1 fruit fly cellular context compared by ENCODE assay signal in the genomic region with DNA sequence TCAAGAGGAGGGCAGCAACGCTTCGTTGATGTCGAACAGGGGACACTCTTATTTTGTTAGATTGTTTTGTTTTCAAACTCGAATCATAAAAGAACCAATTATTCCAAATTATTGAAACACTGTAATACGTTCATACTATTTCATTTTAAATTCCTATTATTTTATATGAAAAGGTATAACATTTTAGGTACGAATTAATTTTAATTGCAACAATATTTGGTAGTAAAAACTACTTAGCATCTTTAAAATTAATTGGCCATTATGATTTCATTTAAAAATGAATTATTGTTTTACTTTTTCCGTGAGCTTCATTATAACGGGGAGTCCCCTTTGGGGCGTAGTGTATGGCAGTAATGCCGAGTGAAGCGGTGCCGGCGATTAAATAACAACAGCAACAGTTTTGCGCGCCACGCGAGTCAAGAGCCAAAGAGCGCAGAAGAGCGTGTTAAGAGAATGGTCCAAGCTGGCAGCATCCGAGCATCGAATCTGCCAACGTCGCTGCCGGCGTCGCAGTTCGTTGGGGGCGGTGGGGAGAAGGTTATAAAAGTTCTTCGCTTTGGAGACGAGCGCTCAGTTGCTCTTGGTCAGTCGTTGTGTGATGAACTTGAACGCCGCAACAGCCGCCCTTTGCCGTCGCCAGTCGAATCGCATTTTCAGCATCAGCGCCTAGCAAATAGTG.
TF ChIP-seq lines count a peak whose summit lies in the region.

No protein-coding gene starts in this region.

TF ChIP-seq in whole organism, embryonic, 481 proteins besides CTCF, POLR2A, EP300 and RAD21 (continued from another document and continues in another):
- TF ChIP-seq Dll (GFP tag; IDR thresholded peaks at IDR 0.05; lab: Robert Waterston, UW; ENCODE audit: partially characterized antibody): 0 out of 4 replicates have a peak, but pooled peaks have one; percentile 20
- peak; percentile 8 for TF ChIP-seq Hmx (GFP tag; optimal IDR thresholded peaks at IDR 0.05; lab: Kevin White, UChicago)
- no peak for TF ChIP-seq CG2202 (tag; optimal IDR thresholded peaks at IDR 0.05; lab: Kevin White, UChicago)
- 0 out of 2 replicates have a peak, but pooled peaks have one; percentile 33 for TF ChIP-seq unc-4 (GFP tag; IDR thresholded peaks at IDR 0.05; lab: Robert Waterston, UW; ENCODE audit: partially characterized antibody)
- TF ChIP-seq da (GFP tag; optimal IDR thresholded peaks at IDR 0.05; lab: Kevin White, UChicago): no peak
- TF ChIP-seq CG14860 (GFP tag; IDR thresholded peaks at IDR 0.05; lab: Robert Waterston, UW; ENCODE audit: partially characterized antibody): no peak
- no peak for TF ChIP-seq YL-1 (GFP tag; optimal IDR thresholded peaks at IDR 0.05; lab: Kevin White, UChicago)
- TF ChIP-seq klu (GFP tag; IDR thresholded peaks at IDR 0.05; lab: Robert Waterston, UW): no peak
- TF ChIP-seq exex (tag; optimal IDR thresholded peaks at IDR 0.05; lab: Kevin White, UChicago): no peak
- no peak for TF ChIP-seq grn (GFP tag; optimal IDR thresholded peaks at IDR 0.05; lab: Kevin White, UChicago)
- TF ChIP-seq CG13296 (GFP tag; optimal IDR thresholded peaks at IDR 0.05; lab: Kevin White, UChicago): peak; percentile 36
- TF ChIP-seq nerfin-1 (tag; optimal IDR thresholded peaks at IDR 0.05; lab: Kevin White, UChicago): no peak
- no peak for TF ChIP-seq CG9609 (GFP tag; optimal IDR thresholded peaks at IDR 0.05; lab: Kevin White, UChicago)
- TF ChIP-seq NC2α (GFP tag; optimal IDR thresholded peaks at IDR 0.05; lab: Kevin White, UChicago): no peak
- TF ChIP-seq CG8290 (GFP tag; optimal IDR thresholded peaks at IDR 0.05; lab: Kevin White, UChicago): no peak
- TF ChIP-seq CG8290 (tag; optimal IDR thresholded peaks at IDR 0.05; lab: Kevin White, UChicago): no peak
- peak; percentile 47 for TF ChIP-seq CG34376 (GFP tag; optimal IDR thresholded peaks at IDR 0.05; lab: Kevin White, UChicago)
- no peak for TF ChIP-seq TFAM (GFP tag; optimal IDR thresholded peaks at IDR 0.05; lab: Kevin White, UChicago)
- no peak for TF ChIP-seq CG31388 (GFP tag; optimal IDR thresholded peaks at IDR 0.05; lab: Kevin White, UChicago)
- no peak for TF ChIP-seq CG15073 (GFP tag; optimal IDR thresholded peaks at IDR 0.05; lab: Kevin White, UChicago)
- no peak for TF ChIP-seq Stat92E (GFP tag; optimal IDR thresholded peaks at IDR 0.05; lab: Kevin White, UChicago)
- no peak for TF ChIP-seq sqz (GFP tag; optimal IDR thresholded peaks at IDR 0.05; lab: Kevin White, UChicago)
- TF ChIP-seq p53 (GFP tag; optimal IDR thresholded peaks at IDR 0.05; lab: Kevin White, UChicago): no peak
- no peak for TF ChIP-seq MBD-R2 (GFP tag; IDR thresholded peaks at IDR 0.05; lab: Robert Waterston, UW)
- no peak for TF ChIP-seq corto (GFP tag; optimal IDR thresholded peaks at IDR 0.05; lab: Kevin White, UChicago)
- TF ChIP-seq dan (GFP tag; IDR thresholded peaks at IDR 0.05; lab: Robert Waterston, UW): no peak
- TF ChIP-seq br (optimal IDR thresholded peaks at IDR 0.05; lab: Kevin White, UChicago): no peak
- TF ChIP-seq shn (GFP tag; optimal IDR thresholded peaks at IDR 0.05; lab: Kevin White, UChicago): peak; percentile 1
- peak; percentile 84 for TF ChIP-seq sr (GFP tag; IDR thresholded peaks at IDR 0.05; lab: Robert Waterston, UW)
- TF ChIP-seq CG4730 (GFP tag; IDR thresholded peaks at IDR 0.05; lab: Robert Waterston, UW): no peak
- TF ChIP-seq CG9437 (GFP tag; optimal IDR thresholded peaks at IDR 0.05; lab: Kevin White, UChicago): peak; percentile 61
- peak; percentile 50; the same call in 2 of the 3 replicates for TF ChIP-seq tgo (GFP tag; IDR thresholded peaks at IDR 0.05; lab: Robert Waterston, UW)
- no peak for TF ChIP-seq gt (GFP tag; IDR thresholded peaks at IDR 0.05; lab: Robert Waterston, UW)
- no peak for TF ChIP-seq CG8281 (tag; optimal IDR thresholded peaks at IDR 0.05; lab: Kevin White, UChicago)
- TF ChIP-seq CG3838 (GFP tag; optimal IDR thresholded peaks at IDR 0.05; lab: Kevin White, UChicago): no peak
- no peak for TF ChIP-seq NC2β (GFP tag; optimal IDR thresholded peaks at IDR 0.05; lab: Kevin White, UChicago)
- no peak for TF ChIP-seq ttk (GFP tag; IDR thresholded peaks at IDR 0.05; lab: Robert Waterston, UW)
- no peak for TF ChIP-seq CG32772 (GFP tag; IDR thresholded peaks at IDR 0.05; lab: Robert Waterston, UW)
- no peak for TF ChIP-seq onecut (GFP tag; IDR thresholded peaks at IDR 0.05; lab: Robert Waterston, UW)
- TF ChIP-seq gsb (GFP tag; IDR thresholded peaks at IDR 0.05; lab: Robert Waterston, UW): no peak
- TF ChIP-seq peb (GFP tag; IDR thresholded peaks at IDR 0.05; lab: Robert Waterston, UW): no peak
- TF ChIP-seq Dip2 (GFP tag; IDR thresholded peaks at IDR 0.05; lab: Robert Waterston, UW): no peak
- TF ChIP-seq org-1 (GFP tag; optimal IDR thresholded peaks at IDR 0.05; lab: Kevin White, UChicago): peak; percentile 40
- no peak for TF ChIP-seq ham (GFP tag; IDR thresholded peaks at IDR 0.05; lab: Robert Waterston, UW)
- TF ChIP-seq ara (GFP tag; IDR thresholded peaks at IDR 0.05; lab: Robert Waterston, UW): no peak
- TF ChIP-seq jigr1 (GFP tag; IDR thresholded peaks at IDR 0.05; lab: Robert Waterston, UW): no peak
- TF ChIP-seq CG4282 (GFP tag; optimal IDR thresholded peaks at IDR 0.05; lab: Kevin White, UChicago): no peak
- peak in 1 of 2 experiments; percentile 27 for TF ChIP-seq dpn (GFP tag; optimal IDR thresholded peaks at IDR 0.05; lab: Kevin White, UChicago)
- TF ChIP-seq tin (GFP tag; optimal IDR thresholded peaks at IDR 0.05; lab: Kevin White, UChicago): no peak
- TF ChIP-seq CG15696 (tag; optimal IDR thresholded peaks at IDR 0.05; lab: Kevin White, UChicago): no peak
- TF ChIP-seq CG17912 (GFP tag; optimal IDR thresholded peaks at IDR 0.05; lab: Kevin White, UChicago): no peak
- no peak for TF ChIP-seq pzg (GFP tag; optimal IDR thresholded peaks at IDR 0.05; lab: Kevin White, UChicago)
- TF ChIP-seq ssp (GFP tag; IDR thresholded peaks at IDR 0.05; lab: Robert Waterston, UW): peak; percentile 39; the same call in 1 of the 2 replicates
- peak; percentile 67; the same call in 2 of the 3 replicates for TF ChIP-seq dysf (GFP tag; IDR thresholded peaks at IDR 0.05; lab: Robert Waterston, UW)
- TF ChIP-seq repo (GFP tag; optimal IDR thresholded peaks at IDR 0.05; lab: Kevin White, UChicago): no peak
- TF ChIP-seq bcd (GFP tag; optimal IDR thresholded peaks at IDR 0.05; lab: Kevin White, UChicago): peak; percentile 51
- peak; percentile 40 for TF ChIP-seq phol (tag; optimal IDR thresholded peaks at IDR 0.05; lab: Kevin White, UChicago)
- no peak for TF ChIP-seq CG7271 (tag; optimal IDR thresholded peaks at IDR 0.05; lab: Kevin White, UChicago)
- TF ChIP-seq CG6654 (GFP tag; optimal IDR thresholded peaks at IDR 0.05; lab: Kevin White, UChicago): no peak
- no peak for TF ChIP-seq bigmax (GFP tag; optimal IDR thresholded peaks at IDR 0.05; lab: Kevin White, UChicago)
- no peak for TF ChIP-seq H2.0 (GFP tag; IDR thresholded peaks at IDR 0.05; lab: Robert Waterston, UW)
- TF ChIP-seq CG6272 (GFP tag; IDR thresholded peaks at IDR 0.05; lab: Robert Waterston, UW): no peak
- TF ChIP-seq CG2678 (tag; optimal IDR thresholded peaks at IDR 0.05; lab: Kevin White, UChicago): peak; percentile 77
- TF ChIP-seq HLH3B (GFP tag; IDR thresholded peaks at IDR 0.05; lab: Robert Waterston, UW): peak; percentile 51; the same call in 1 of the 2 replicates
- peak; percentile 43 for TF ChIP-seq PHDP (tag; optimal IDR thresholded peaks at IDR 0.05; lab: Kevin White, UChicago)
- no peak for TF ChIP-seq CG4854 (GFP tag; optimal IDR thresholded peaks at IDR 0.05; lab: Kevin White, UChicago)
- TF ChIP-seq CG3281 (GFP tag; optimal IDR thresholded peaks at IDR 0.05; lab: Kevin White, UChicago): peak; percentile 63
- no peak for TF ChIP-seq aop (GFP tag; IDR thresholded peaks at IDR 0.05; lab: Robert Waterston, UW)
- TF ChIP-seq otp (GFP tag; IDR thresholded peaks at IDR 0.05; lab: Robert Waterston, UW): no peak
- TF ChIP-seq kah (GFP tag; optimal IDR thresholded peaks at IDR 0.05; lab: Kevin White, UChicago): no peak
- TF ChIP-seq amos (GFP tag; IDR thresholded peaks at IDR 0.05; lab: Robert Waterston, UW; ENCODE audit: partially characterized antibody): peak; percentile 37; the same call in 1 of the 2 replicates
- TF ChIP-seq zf30C (GFP tag; optimal IDR thresholded peaks at IDR 0.05; lab: Kevin White, UChicago): no peak
- TF ChIP-seq HmgZ (tag; optimal IDR thresholded peaks at IDR 0.05; lab: Kevin White, UChicago): no peak
- no peak for TF ChIP-seq hb (GFP tag; IDR thresholded peaks at IDR 0.05; lab: Robert Waterston, UW; ENCODE audit: partially characterized antibody)
- no peak for TF ChIP-seq fru (optimal IDR thresholded peaks at IDR 0.05; lab: Kevin White, UChicago)
- TF ChIP-seq gce (GFP tag; IDR thresholded peaks at IDR 0.05; lab: Robert Waterston, UW): no peak
- peak; percentile 5 for TF ChIP-seq CG12071 (GFP tag; optimal IDR thresholded peaks at IDR 0.05; lab: Kevin White, UChicago)
- no peak for TF ChIP-seq crc (GFP tag; optimal IDR thresholded peaks at IDR 0.05; lab: Kevin White, UChicago)
- no peak for TF ChIP-seq MESR4 (GFP tag; optimal IDR thresholded peaks at IDR 0.05; lab: Kevin White, UChicago)
- peak; percentile 16 for TF ChIP-seq CG10267 (tag; optimal IDR thresholded peaks at IDR 0.05; lab: Kevin White, UChicago)
- TF ChIP-seq CG6175 (GFP tag; IDR thresholded peaks at IDR 0.05; lab: Robert Waterston, UW): 0 out of 3 replicates have a peak, but pooled peaks have one; percentile 50
- no peak for TF ChIP-seq seq (GFP tag; IDR thresholded peaks at IDR 0.05; lab: Robert Waterston, UW)
- no peak for TF ChIP-seq CG14014 (GFP tag; IDR thresholded peaks at IDR 0.05; lab: Robert Waterston, UW)
- no peak for TF ChIP-seq btn (GFP tag; optimal IDR thresholded peaks at IDR 0.05; lab: Kevin White, UChicago)
- no peak for TF ChIP-seq BEAF-32 (GFP tag; optimal IDR thresholded peaks at IDR 0.05; lab: Kevin White, UChicago)
- TF ChIP-seq Adf1 (GFP tag; IDR thresholded peaks at IDR 0.05; lab: Robert Waterston, UW): peak; percentile 98
- peak; percentile 10 for TF ChIP-seq pb (GFP tag; optimal IDR thresholded peaks at IDR 0.05; lab: Kevin White, UChicago)
- no peak for TF ChIP-seq wek (GFP tag; optimal IDR thresholded peaks at IDR 0.05; lab: Kevin White, UChicago)
- TF ChIP-seq Nf-YA (GFP tag; IDR thresholded peaks at IDR 0.05; lab: Robert Waterston, UW): no peak
- no peak for TF ChIP-seq CG18619 (GFP tag; optimal IDR thresholded peaks at IDR 0.05; lab: Kevin White, UChicago)
- no peak for TF ChIP-seq Sry-δ (GFP tag; optimal IDR thresholded peaks at IDR 0.05; lab: Kevin White, UChicago)
- TF ChIP-seq hbn (GFP tag; IDR thresholded peaks at IDR 0.05; lab: Robert Waterston, UW; ENCODE audit: partially characterized antibody): no peak; the same call in 1 of the 2 replicates
- TF ChIP-seq CG12659 (GFP tag; optimal IDR thresholded peaks at IDR 0.05; lab: Kevin White, UChicago): peak; percentile 53
- TF ChIP-seq CG3163 (GFP tag; optimal IDR thresholded peaks at IDR 0.05; lab: Kevin White, UChicago): peak; percentile 98
- TF ChIP-seq CG32532 (GFP tag; IDR thresholded peaks at IDR 0.05; lab: Robert Waterston, UW): peak; percentile 39; the same call in 1 of the 2 replicates
- no peak for TF ChIP-seq Mrtf (GFP tag; IDR thresholded peaks at IDR 0.05; lab: Robert Waterston, UW)
- no peak for TF ChIP-seq CG10147 (GFP tag; optimal IDR thresholded peaks at IDR 0.05; lab: Kevin White, UChicago)
- peak; percentile 67; the same call in 2 of the 3 replicates for TF ChIP-seq CG17361 (GFP tag; IDR thresholded peaks at IDR 0.05; lab: Robert Waterston, UW)
- TF ChIP-seq dm (GFP tag; optimal IDR thresholded peaks at IDR 0.05; lab: Kevin White, UChicago): no peak
- TF ChIP-seq so (GFP tag; IDR thresholded peaks at IDR 0.05; lab: Robert Waterston, UW): 0 out of 3 replicates have a peak, but pooled peaks have one; percentile 46
- TF ChIP-seq dati (GFP tag; IDR thresholded peaks at IDR 0.05; lab: Robert Waterston, UW): no peak
- TF ChIP-seq knrl (GFP tag; IDR thresholded peaks at IDR 0.05; lab: Robert Waterston, UW; ENCODE audit: partially characterized antibody): no peak; the same call in 2 of the 3 replicates
- no peak for TF ChIP-seq Hr39 (optimal IDR thresholded peaks at IDR 0.05; lab: Kevin White, UChicago)
- TF ChIP-seq CG16863 (GFP tag; optimal IDR thresholded peaks at IDR 0.05; lab: Kevin White, UChicago): no peak
- TF ChIP-seq Xrp1 (GFP tag; IDR thresholded peaks at IDR 0.05; lab: Robert Waterston, UW): no peak
- no peak for TF ChIP-seq GATAe (GFP tag; conservative IDR thresholded peaks at IDR 0.05; lab: Robert Waterston, UW)
- no peak for TF ChIP-seq zfh1 (GFP tag; IDR thresholded peaks at IDR 0.05; lab: Robert Waterston, UW)
- TF ChIP-seq vnd (GFP tag; IDR thresholded peaks at IDR 0.05; lab: Robert Waterston, UW; ENCODE audit: partially characterized antibody): no peak
- 0 out of 3 replicates have a peak, but pooled peaks have one; percentile 23 for TF ChIP-seq Doc3 (GFP tag; IDR thresholded peaks at IDR 0.05; lab: Robert Waterston, UW; ENCODE audit: partially characterized antibody)
- TF ChIP-seq CG11695 (GFP tag; IDR thresholded peaks at IDR 0.05; lab: Robert Waterston, UW): no peak
- TF ChIP-seq CG11560 (tag; IDR thresholded peaks at IDR 0.05; lab: Robert Waterston, UW): no peak
- no peak for TF ChIP-seq zfh2 (GFP tag; optimal IDR thresholded peaks at IDR 0.05; lab: Kevin White, UChicago)
- TF ChIP-seq ap (GFP tag; IDR thresholded peaks at IDR 0.05; lab: Robert Waterston, UW): no peak
- TF ChIP-seq Atf6 (GFP tag; IDR thresholded peaks at IDR 0.05; lab: Robert Waterston, UW): peak; percentile 37; the same call in 1 of the 2 replicates
- no peak for TF ChIP-seq ab (GFP tag; optimal IDR thresholded peaks at IDR 0.05; lab: Kevin White, UChicago)
- peak; percentile 21 for TF ChIP-seq oc (tag; optimal IDR thresholded peaks at IDR 0.05; lab: Kevin White, UChicago)
- TF ChIP-seq CG2875 (GFP tag; optimal IDR thresholded peaks at IDR 0.05; lab: Kevin White, UChicago): no peak
- no peak for TF ChIP-seq CG15479 (GFP tag; optimal IDR thresholded peaks at IDR 0.05; lab: Kevin White, UChicago)
- TF ChIP-seq HHEX (GFP tag; optimal IDR thresholded peaks at IDR 0.05; lab: Kevin White, UChicago): peak; percentile 24
- TF ChIP-seq gfzf (GFP tag; optimal IDR thresholded peaks at IDR 0.05; lab: Kevin White, UChicago): no peak
- TF ChIP-seq CG8089 (GFP tag; optimal IDR thresholded peaks at IDR 0.05; lab: Kevin White, UChicago): no peak
- peak; percentile 29 for TF ChIP-seq CG1602 (GFP tag; optimal IDR thresholded peaks at IDR 0.05; lab: Kevin White, UChicago)
- TF ChIP-seq CG17802 (tag; optimal IDR thresholded peaks at IDR 0.05; lab: Kevin White, UChicago): no peak
- no peak for TF ChIP-seq zen (tag; optimal IDR thresholded peaks at IDR 0.05; lab: Kevin White, UChicago)
- TF ChIP-seq CG12391 (tag; optimal IDR thresholded peaks at IDR 0.05; lab: Kevin White, UChicago): peak; percentile 53
